Fruit fly (Drosophila melanogaster): ENCODE data around the gene Rfx.

dm6 chr3R:10393020-10393653 lies 15.3 kb upstream of the Rfx start:
- no peak for TF ChIP-seq OdsH (GFP tag; optimal IDR thresholded peaks at IDR 0.05)
- no peak for TF ChIP-seq Hr78 (GFP tag; optimal IDR thresholded peaks at IDR 0.05)
- no peak for TF ChIP-seq h (GFP tag; optimal IDR thresholded peaks at IDR 0.05)
- TF ChIP-seq Vsx2 (GFP tag; optimal IDR thresholded peaks at IDR 0.05; ENCODE audit: partially characterized antibody) = no peak
- TF ChIP-seq usp (GFP tag; optimal IDR thresholded peaks at IDR 0.05) = no peak
- TF ChIP-seq sage (GFP tag; optimal IDR thresholded peaks at IDR 0.05) = no peak
- TF ChIP-seq Sp1 (GFP tag; optimal IDR thresholded peaks at IDR 0.05) = no peak
- TF ChIP-seq Hnf4 (GFP tag; optimal IDR thresholded peaks at IDR 0.05) = no peak
- no peak for TF ChIP-seq Hr83 (GFP tag; optimal IDR thresholded peaks at IDR 0.05; ENCODE audit: poor library complexity, severe bottlenecking)
- TF ChIP-seq tai (GFP tag; optimal IDR thresholded peaks at IDR 0.05) = no peak
- no peak for TF ChIP-seq HLH106 (tag; optimal IDR thresholded peaks at IDR 0.05)
- no peak for TF ChIP-seq psq (GFP tag; optimal IDR thresholded peaks at IDR 0.05)

Data from whole organism, wandering third instar larva.